Worm (Caenorhabditis elegans): Measurements from ENCODE around the gene fubl-2.

fubl-2 gene

ce11 chrIII:7120477-7120876 lies 32.9 kb upstream of the fubl-2 start:
- no peak for TF ChIP-seq irx-1 (tag; optimal IDR thresholded peaks at IDR 0.05)
- peak; percentile 48 for TF ChIP-seq lin-14 (GFP tag; optimal IDR thresholded peaks at IDR 0.05)
- TF ChIP-seq efl-1 (optimal IDR thresholded peaks at IDR 0.05) = peak in 1 of 2 experiments; percentile 11
- TF ChIP-seq efl-1 (GFP tag; optimal IDR thresholded peaks at IDR 0.05 in 1 of 2) = peak in 1 of 2 experiments; percentile 93
- peak; percentile 12 for TF ChIP-seq mep-1 (tag; optimal IDR thresholded peaks at IDR 0.05)
- TF ChIP-seq mdl-1 (tag; optimal IDR thresholded peaks at IDR 0.05) = no peak
- no peak for TF ChIP-seq dsc-1 (tag; optimal IDR thresholded peaks at IDR 0.05)
- no peak for TF ChIP-seq C04F5.9 (tag; optimal IDR thresholded peaks at IDR 0.05)
- TF ChIP-seq mab-9 (GFP tag; IDR thresholded peaks at IDR 0.05) = no peak
- TF ChIP-seq lin-35 (GFP tag; optimal IDR thresholded peaks at IDR 0.05) = peak in 1 of 2 experiments; percentile 73
- TF ChIP-seq nhr-12 (tag; optimal IDR thresholded peaks at IDR 0.05) = no peak
- TF ChIP-seq elt-2 (tag; optimal IDR thresholded peaks at IDR 0.05) = peak; percentile 64
- TF ChIP-seq dpl-1 (GFP tag; optimal IDR thresholded peaks at IDR 0.05) = no peak
- no peak for TF ChIP-seq lin-39 (tag; optimal IDR thresholded peaks at IDR 0.05)
- TF ChIP-seq unc-130 (tag; optimal IDR thresholded peaks at IDR 0.05) = no peak
- TF ChIP-seq blmp-1 (tag; optimal IDR thresholded peaks at IDR 0.05) = peak; percentile 41
- no peak for TF ChIP-seq C34B4.2 (tag; optimal IDR thresholded peaks at IDR 0.05)
- TF ChIP-seq nhr-20 (tag; optimal IDR thresholded peaks at IDR 0.05) = peak; percentile 71
- no peak for TF ChIP-seq nhr-76 (tag; optimal IDR thresholded peaks at IDR 0.05)
- TF ChIP-seq nhr-90 (tag; optimal IDR thresholded peaks at IDR 0.05; ENCODE audit: poor library complexity) = peak; percentile 58
- no peak for TF ChIP-seq alr-1 (tag; optimal IDR thresholded peaks at IDR 0.05; ENCODE audit: borderline replicate concordance)
- no peak for TF ChIP-seq nhr-237 (tag; optimal IDR thresholded peaks at IDR 0.05)
- TF ChIP-seq grh-1 (GFP tag; IDR thresholded peaks at IDR 0.05) = 0 out of 2 replicates have a peak, but pooled peaks have one; percentile 6
- peak; percentile 66 for TF ChIP-seq nhr-71 (tag; optimal IDR thresholded peaks at IDR 0.05)
- TF ChIP-seq pax-3 (tag; optimal IDR thresholded peaks at IDR 0.05) = no peak
- peak; percentile 30 for TF ChIP-seq xbp-1 (tag; optimal IDR thresholded peaks at IDR 0.05)
- TF ChIP-seq nhr-77 (tag; optimal IDR thresholded peaks at IDR 0.05) = peak; percentile 18
- no peak for TF ChIP-seq rnt-1 (tag; optimal IDR thresholded peaks at IDR 0.05)
- no peak for TF ChIP-seq mef-2 (tag; optimal IDR thresholded peaks at IDR 0.05)
- peak; percentile 52 for TF ChIP-seq snu-23 (GFP tag; optimal IDR thresholded peaks at IDR 0.05)
- TF ChIP-seq ceh-82 (tag; optimal IDR thresholded peaks at IDR 0.05) = no peak
- peak; percentile 19 for TF ChIP-seq tbx-2 (tag; optimal IDR thresholded peaks at IDR 0.05)
- peak; percentile 7 for TF ChIP-seq swsn-7 (tag; optimal IDR thresholded peaks at IDR 0.05)
- no peak for TF ChIP-seq vab-15 (tag; optimal IDR thresholded peaks at IDR 0.05)
- TF ChIP-seq snpc-4 (tag; optimal IDR thresholded peaks at IDR 0.05) = no peak
- peak; percentile 98 for TF ChIP-seq nhr-19 (GFP tag; conservative IDR thresholded peaks at IDR 0.05)
- TF ChIP-seq pqm-1 (tag; optimal IDR thresholded peaks at IDR 0.05) = no peak
- TF ChIP-seq elt-3 (tag; optimal IDR thresholded peaks at IDR 0.05) = peak in 2 of 6 experiments; percentile 29 to 52
- TF ChIP-seq nhr-47 (tag; optimal IDR thresholded peaks at IDR 0.05) = peak; percentile 23
- peak; percentile 91 for TF ChIP-seq nhr-85 (tag)
- no peak for TF ChIP-seq egl-13 (tag; optimal IDR thresholded peaks at IDR 0.05)
- TF ChIP-seq ets-5 (GFP tag; IDR thresholded peaks at IDR 0.05) = no peak
- TF ChIP-seq sox-4 (tag; optimal IDR thresholded peaks at IDR 0.05) = no peak
- peak; percentile 5 to 36 for TF ChIP-seq lsy-2 (tag; optimal IDR thresholded peaks at IDR 0.05)
